Worm (Caenorhabditis elegans): ENCODE results near the gene rol-6.

DNA sequence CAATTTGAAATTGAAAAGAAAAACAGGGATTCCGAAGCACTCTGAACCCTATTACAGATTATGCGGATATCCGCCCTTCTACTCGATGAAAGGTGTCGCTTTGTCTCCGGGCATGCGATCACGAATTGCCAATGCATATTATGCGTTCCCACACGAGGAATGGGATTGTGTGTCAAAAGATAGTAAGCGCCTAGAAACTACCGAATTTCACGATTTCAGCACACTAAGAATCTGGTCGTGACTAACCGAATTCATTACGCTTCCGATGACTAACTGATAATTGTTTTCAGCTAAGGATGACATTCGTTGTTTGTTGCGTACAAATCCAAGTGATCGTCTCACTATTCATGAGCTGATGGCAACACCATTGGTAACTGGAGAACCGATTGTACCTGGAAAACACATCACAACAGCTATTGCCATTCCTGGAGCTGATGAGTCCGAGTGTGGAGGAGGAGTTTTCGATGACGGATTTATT, 13.5 kb downstream of the rol-6 start:
- TF ChIP-seq fkh-10 (GFP tag; optimal IDR thresholded peaks at IDR 0.05) (no peak), jun-1 (tag; optimal IDR thresholded peaks at IDR 0.05) (no peak), nfya-1 (tag; optimal IDR thresholded peaks at IDR 0.05; ENCODE audit: insufficient read depth) (no peak), ceh-16 (tag; optimal IDR thresholded peaks at IDR 0.05) (no peak), ceh-9 (tag; optimal IDR thresholded peaks at IDR 0.05) (no peak), egl-27 (tag; optimal IDR thresholded peaks at IDR 0.05) (no peak), ztf-4 (tag; optimal IDR thresholded peaks at IDR 0.05) (peak; percentile 20), ceh-28 (tag; optimal IDR thresholded peaks at IDR 0.05) (no peak), mdl-1 (tag; optimal IDR thresholded peaks at IDR 0.05) (no peak), elt-2 (tag; optimal IDR thresholded peaks at IDR 0.05) (no peak)
